Worm (Caenorhabditis elegans) whole organism, L3 larva: ENCODE results near the gene tufm-1.

Source experiments
- ceh-82 ChIP-seq: fragments of 150-350 bp; optimal IDR thresholded peaks from 2 replicates; lab custom pipeline; 2014; ENCODE audit warnings: missing biosample characterization, missing genetic modification characterization
- elt-3 ChIP-seq, 3 experiments: fragments of 150-350 bp in 1 of 3; sonication (generic microtip) in 2 of 3; optimal IDR thresholded peaks; 2 replicates in 2 of 3; 4 replicates in 1 of 3; lab custom pipeline; 2014 to 2017; ENCODE audit warnings: missing biosample characterization in 3 of 3, missing genetic modification characterization in 3 of 3
- pqm-1 ChIP-seq: fragments of 150-350 bp; optimal IDR thresholded peaks from 2 replicates; lab custom pipeline; 2017; ENCODE audit warnings: missing biosample characterization, missing genetic modification characterization, inconsistent platforms

ce11 chrIII:2794057-2794456, 20.7 kb downstream of the tufm-1 start:
- TF ChIP-seq pqm-1 (tag; lab: Kevin White, UChicago) (no peak), ceh-82 (no peak), elt-3 (tag; optimal IDR thresholded peaks at IDR 0.05; lab: Kevin White, UChicago) (no peak)
